Worm (Caenorhabditis elegans) whole organism, late embryonic: Measurements from ENCODE around the gene ascc-1.

ENCODE experiments used
- C38D4.7 ChIP-seq: fragments of 200-800 bp; sonication (Bioruptor generic); optimal IDR thresholded peaks from 2 replicates; lab custom pipeline; 2018; ENCODE audit warnings: mild to moderate bottlenecking, missing genetic modification characterization, moderate library complexity, missing compliant biosample characterization
- K02D7.2 ChIP-seq: sonication (generic microtip); optimal IDR thresholded peaks from 2 replicates; lab custom pipeline; 2017; ENCODE audit warnings: mild to moderate bottlenecking, missing genetic modification characterization, missing compliant biosample characterization
- ahr-1 ChIP-seq: sonication (generic microtip); optimal IDR thresholded peaks from 2 replicates; lab custom pipeline; 2016; ENCODE audit warnings: missing genetic modification characterization, missing compliant biosample characterization
- ceh-19 ChIP-seq: fragments of 200-800 bp; sonication (Bioruptor generic); optimal IDR thresholded peaks from 2 replicates; lab custom pipeline; 2018; ENCODE audit warnings: mild to moderate bottlenecking, missing genetic modification characterization, missing compliant biosample characterization
- ceh-22 ChIP-seq: sonication (generic microtip); optimal IDR thresholded peaks from 2 replicates; lab custom pipeline; 2017; ENCODE audit warnings: missing biosample characterization, missing genetic modification characterization
- ceh-24 ChIP-seq: sonication (generic microtip); optimal IDR thresholded peaks from 2 replicates; lab custom pipeline; 2016; ENCODE audit warnings: mild to moderate bottlenecking, missing genetic modification characterization, missing compliant biosample characterization
- ceh-6 ChIP-seq: fragments of 200-800 bp; sonication (Bioruptor generic); optimal IDR thresholded peaks from 2 replicates; lab custom pipeline; 2018; ENCODE audit warnings: mild to moderate bottlenecking, missing genetic modification characterization, missing compliant biosample characterization
- che-1 ChIP-seq: sonication (generic microtip); optimal IDR thresholded peaks from 2 replicates; lab custom pipeline; 2016; ENCODE audit warnings: mild to moderate bottlenecking, missing genetic modification characterization, missing compliant biosample characterization
- dmd-4 ChIP-seq: sonication (generic microtip); optimal IDR thresholded peaks from 2 replicates; lab custom pipeline; 2016; ENCODE audit warnings: borderline replicate concordance, missing genetic modification characterization, missing compliant biosample characterization
- dve-1 ChIP-seq: sonication (generic microtip); optimal IDR thresholded peaks from 2 replicates; lab custom pipeline; 2017; ENCODE audit warnings: antibody characterized with exemption, mild to moderate bottlenecking, missing genetic modification characterization, missing compliant biosample characterization
- elt-2 ChIP-seq: sonication (generic microtip); optimal IDR thresholded peaks from 2 replicates; lab custom pipeline; 2016; ENCODE audit warnings: missing genetic modification reagents, missing genetic modification characterization, missing compliant biosample characterization
- elt-4 ChIP-seq: sonication (generic microtip); optimal IDR thresholded peaks from 2 replicates; lab custom pipeline; 2016; ENCODE audit warnings: missing genetic modification characterization, missing compliant biosample characterization
- eyg-1 ChIP-seq: sonication (generic microtip); optimal IDR thresholded peaks from 2 replicates; lab custom pipeline; 2016; ENCODE audit warnings: missing genotype, missing genetic modification characterization, missing compliant biosample characterization
- fax-1 ChIP-seq: sonication (generic microtip); optimal IDR thresholded peaks from 2 replicates; lab custom pipeline; 2016; ENCODE audit warnings: missing genotype, missing genetic modification characterization, missing compliant biosample characterization
- fkh-10 ChIP-seq: fragments of 150-350 bp; optimal IDR thresholded peaks from 2 replicates; lab custom pipeline; 2014; ENCODE audit warnings: missing biosample characterization, missing genetic modification reagents, missing genetic modification characterization
- fkh-6 ChIP-seq: sonication (generic microtip); optimal IDR thresholded peaks from 2 replicates; lab custom pipeline; 2016; ENCODE audit warnings: missing genetic modification characterization, missing compliant biosample characterization
- hlh-13 ChIP-seq: fragments of 200-800 bp; sonication (Bioruptor generic); optimal IDR thresholded peaks from 2 replicates; lab custom pipeline; 2018; ENCODE audit warnings: mild to moderate bottlenecking, missing genetic modification characterization, missing compliant biosample characterization
- hlh-30 ChIP-seq: sonication (generic microtip); optimal IDR thresholded peaks from 2 replicates; lab custom pipeline; 2017; ENCODE audit warnings: antibody characterized with exemption, missing genetic modification characterization, missing compliant biosample characterization; ENCODE audit not compliant: insufficient read depth
- hlh-6 ChIP-seq: sonication (generic microtip); optimal IDR thresholded peaks from 2 replicates; lab custom pipeline; 2016; ENCODE audit warnings: missing genotype, missing genetic modification characterization, missing compliant biosample characterization
- hlh-8 ChIP-seq: sonication (generic microtip); optimal IDR thresholded peaks from 2 replicates; lab custom pipeline; 2016; ENCODE audit warnings: missing genotype, missing genetic modification characterization, missing compliant biosample characterization
- nfya-1 ChIP-seq: sonication (generic microtip); optimal IDR thresholded peaks from 2 replicates; lab custom pipeline; 2017; ENCODE audit warnings: missing genetic modification characterization, mild to moderate bottlenecking, missing compliant biosample characterization, antibody characterized with exemption, moderate library complexity
- nhr-232 ChIP-seq: sonication (generic microtip); optimal IDR thresholded peaks from 2 replicates; lab custom pipeline; 2016; ENCODE audit warnings: missing genetic modification characterization, missing compliant biosample characterization
- npax-4 ChIP-seq: sonication (generic microtip); optimal IDR thresholded peaks from 2 replicates; lab custom pipeline; 2016; ENCODE audit warnings: missing genetic modification characterization, missing compliant biosample characterization
- pha-2 ChIP-seq: sonication (generic microtip); optimal IDR thresholded peaks from 2 replicates; lab custom pipeline; 2017; ENCODE audit warnings: mild to moderate bottlenecking, missing genetic modification characterization, missing compliant biosample characterization
- pha-4 ChIP-seq: fragments of 150-350 bp; optimal IDR thresholded peaks from 2 replicates; lab custom pipeline; 2018; ENCODE audit warnings: missing biosample characterization, missing genetic modification reagents, missing genetic modification characterization
- pqm-1 ChIP-seq: sonication (generic microtip); optimal IDR thresholded peaks from 2 replicates; lab custom pipeline; 2016; ENCODE audit warnings: missing genetic modification characterization, missing compliant biosample characterization
- syd-9 ChIP-seq: sonication (generic microtip); optimal IDR thresholded peaks from 2 replicates; lab custom pipeline; 2016; ENCODE audit warnings: mild to moderate bottlenecking, missing genetic modification characterization, moderate library complexity, missing compliant biosample characterization
- ttx-3 ChIP-seq: sonication (generic microtip); optimal IDR thresholded peaks from 2 replicates; lab custom pipeline; 2016; ENCODE audit warnings: missing genetic modification reagents, missing genetic modification characterization, missing compliant biosample characterization
- unc-42 ChIP-seq: sonication (generic microtip); optimal IDR thresholded peaks from 2 replicates; lab custom pipeline; 2016; ENCODE audit warnings: missing genotype, missing genetic modification characterization, missing compliant biosample characterization
- unc-55 ChIP-seq: sonication (generic microtip); optimal IDR thresholded peaks from 2 replicates; lab custom pipeline; 2017; ENCODE audit warnings: missing biosample characterization, missing genetic modification reagents, missing genetic modification characterization
- unc-86 ChIP-seq: sonication (generic microtip); optimal IDR thresholded peaks from 2 replicates; lab custom pipeline; 2016; ENCODE audit warnings: missing genetic modification characterization, missing compliant biosample characterization

ascc-1 gene

DNA sequence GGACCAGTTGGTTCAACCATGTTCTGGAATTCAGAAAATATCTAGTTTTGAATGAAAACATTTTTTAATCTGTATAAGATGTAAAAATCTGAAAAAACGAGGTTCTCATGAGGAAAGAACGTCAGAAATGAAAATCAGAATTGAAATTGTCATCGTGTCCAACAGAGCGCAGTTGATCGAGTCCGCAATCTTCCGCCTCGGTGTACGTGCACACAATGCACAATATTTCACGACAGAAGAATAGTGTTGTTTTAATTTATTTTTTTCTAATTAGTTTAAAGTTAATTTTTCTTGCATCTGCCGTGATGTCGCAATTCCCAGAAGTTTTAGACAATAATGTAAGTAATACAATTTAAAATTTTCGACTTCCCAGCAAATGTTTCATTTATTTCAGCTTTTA lies 13.8 kb upstream of the ascc-1 start, which contains the start of gene nfyc-1:
Gene nfyc-1, plus strand, starts transcription at position 268 of the 400 bp plus-strand sequence.
- TF ChIP-seq unc-42 (tag; lab: Kevin White, UChicago): peak; percentile 76
- TF ChIP-seq nfya-1 (tag; lab: Kevin White, UChicago): peak; percentile 28
- no peak for TF ChIP-seq fkh-6 (tag; lab: Kevin White, UChicago)
- peak; percentile 36 for TF ChIP-seq unc-55
- no peak for TF ChIP-seq dve-1

DNA sequence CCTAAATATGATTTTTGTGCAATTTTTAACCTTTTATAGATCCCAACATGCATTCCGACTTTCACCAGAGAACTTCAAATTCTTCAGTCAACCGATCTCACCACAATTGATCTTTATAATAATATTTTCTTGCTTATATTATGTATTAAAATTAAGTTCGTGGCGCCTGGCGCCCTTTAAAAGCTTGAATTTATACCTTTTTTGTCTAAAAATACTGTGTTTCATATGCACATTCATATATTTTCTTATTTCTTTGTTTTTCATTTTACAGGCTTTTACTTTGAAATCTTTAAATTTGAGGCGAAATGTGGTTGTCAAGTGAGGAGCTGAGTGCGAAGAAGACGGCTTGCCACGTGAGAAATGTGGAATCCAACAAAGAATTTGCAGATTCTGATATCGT lies 12.7 kb upstream of the ascc-1 start, which contains the start of gene rpoa-49:
Gene rpoa-49, plus strand, starts transcription at position 301 of the 400 bp plus-strand sequence.
- TF ChIP-seq eyg-1 (no peak), unc-86 (no peak), pha-4 (no peak), pqm-1 (no peak)

- TF ChIP-seq npax-4 (tag; lab: Kevin White, UChicago) (no peak), elt-4 (no peak), nfya-1 (tag; lab: Kevin White, UChicago) (no peak), eyg-1 (no peak), ceh-19 (GFP tag; lab: Kevin White, UChicago) (no peak), ttx-3 (no peak), ceh-6 (GFP tag; lab: Kevin White, UChicago) (no peak), K02D7.2 (tag; lab: Kevin White, UChicago) (no peak), pha-2 (tag; lab: Kevin White, UChicago) (no peak), ceh-24 (tag; lab: Kevin White, UChicago) (no peak)
- TF ChIP-seq, all 69 proteins: peak for 0
Measured at ce11 chrII:46116-46515, 11.4 kb upstream of the ascc-1 start, which contains the start of gene rpt-4. Gene rpt-4, minus strand, starts transcription at chrII:46216.

DNA sequence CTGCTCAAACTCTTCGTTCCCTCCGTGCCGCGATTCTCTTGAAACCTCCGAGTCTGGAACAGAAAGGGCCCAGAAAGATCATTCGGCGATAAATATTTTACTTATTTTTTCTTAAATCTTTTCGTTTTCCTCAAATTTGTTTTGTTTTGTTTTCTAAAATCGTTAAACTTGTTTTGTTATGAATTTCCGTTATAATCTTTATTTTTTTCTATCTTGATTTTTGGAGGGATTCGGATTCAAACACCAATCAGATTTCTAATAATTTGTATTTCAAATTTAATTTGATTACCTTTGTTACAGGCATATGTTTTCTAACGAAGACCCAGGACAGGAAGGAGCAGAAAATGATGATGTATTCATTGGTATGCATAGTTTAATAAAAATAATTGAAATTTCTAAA lies 10.2 kb upstream of the ascc-1 start, which contains the start of gene C23H3.5:
Gene C23H3.5, plus strand, starts transcription at position 301 of the 400 bp plus-strand sequence.
- no peak for TF ChIP-seq pha-2 (tag; lab: Kevin White, UChicago)
- no peak for TF ChIP-seq hlh-6 (tag; lab: Kevin White, UChicago)
- no peak for TF ChIP-seq eyg-1
- TF ChIP-seq C38D4.7 (GFP tag; lab: Kevin White, UChicago): no peak
- no peak for TF ChIP-seq dmd-4
- TF ChIP-seq ahr-1: no peak

DNA sequence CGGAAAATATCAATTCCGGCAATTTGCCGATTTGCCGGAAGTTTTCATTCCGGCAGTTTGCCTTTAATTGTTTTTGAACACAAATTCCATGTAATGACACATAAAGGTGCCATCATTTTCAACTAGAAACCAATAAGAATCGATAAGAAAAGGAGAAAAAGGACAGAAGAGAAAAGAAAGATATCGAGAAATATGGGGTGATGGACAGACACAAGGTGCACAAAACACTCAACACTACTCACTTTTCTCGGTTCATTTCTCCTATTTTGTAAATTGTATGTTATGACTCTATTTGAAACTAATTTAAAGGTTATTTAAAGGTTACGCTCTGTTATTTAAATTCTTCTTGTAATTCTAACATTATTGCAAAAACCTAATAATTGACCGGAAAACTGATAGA lies 6.6 kb upstream of the ascc-1 start:
- TF ChIP-seq elt-2: peak; percentile 4
- no peak for TF ChIP-seq dve-1
- TF ChIP-seq npax-4 (tag; lab: Kevin White, UChicago): no peak

DNA sequence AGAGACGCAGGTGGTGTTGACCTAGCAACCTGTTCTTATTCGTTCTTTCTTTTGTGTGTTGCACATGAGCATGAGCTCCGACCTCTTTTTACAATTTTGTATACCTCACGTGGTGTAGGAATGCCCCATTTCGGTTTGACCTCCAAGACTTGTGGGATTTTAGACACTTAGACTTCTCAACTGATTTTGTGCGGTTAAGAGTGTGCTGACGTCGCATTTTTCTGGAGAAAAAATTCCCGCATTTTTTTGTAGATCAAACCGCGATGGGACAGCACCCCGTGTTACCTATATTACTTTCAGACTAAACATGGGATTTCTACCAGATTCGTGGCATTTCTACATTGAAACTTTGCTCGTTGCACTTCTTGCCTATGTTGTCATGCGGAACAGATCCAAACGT lies 6.1 kb upstream of the ascc-1 start, which contains the start of gene sptl-1:
Gene sptl-1, plus strand, starts transcription at position 301 of the 400 bp plus-strand sequence.
- no peak for TF ChIP-seq fax-1 (tag; lab: Kevin White, UChicago)
- TF ChIP-seq hlh-13 (GFP tag; lab: Kevin White, UChicago): no peak
- TF ChIP-seq che-1 (tag; lab: Kevin White, UChicago): no peak
- TF ChIP-seq unc-86: no peak
- no peak for TF ChIP-seq ceh-22 (tag; lab: Kevin White, UChicago)
- TF ChIP-seq fkh-10 (GFP tag; lab: Kevin White, UChicago): no peak
- TF ChIP-seq nhr-232 (tag; lab: Kevin White, UChicago): no peak
- TF ChIP-seq ttx-3: no peak

- TF ChIP-seq syd-9 (tag; lab: Kevin White, UChicago): no peak
- no peak for TF ChIP-seq hlh-8
- no peak for TF ChIP-seq unc-86
- TF ChIP-seq hlh-30 (tag; lab: Kevin White, UChicago): peak; percentile 25
Measured at ce11 chrII:55204-55603, 2.3 kb upstream of the ascc-1 start, which contains the start of gene tre-5. Gene tre-5, minus strand, starts transcription at chrII:55304.
